Fruit fly (Drosophila melanogaster) whole organism, embryonic: Measurements from ENCODE around the gene Polr2I.

Source experiments
- Atf3 ChIP-seq: fragments of 200-800 bp; sonication (Bioruptor generic); optimal IDR thresholded peaks from 3 replicates; lab custom pipeline; 2016; ENCODE audit warnings: missing biosample characterization, missing genetic modification characterization
- Bgb ChIP-seq: fragments of 200-800 bp; sonication (Bioruptor generic); IDR thresholded peaks from 2 replicates; pipeline ENCODE4 v1.3.6; 2022; ENCODE audit warnings: missing biosample characterization, missing genetic modification characterization; ENCODE audit not compliant: partially characterized antibody
- Blimp-1 ChIP-seq: fragments of 200-800 bp; sonication (Bioruptor generic); optimal IDR thresholded peaks from 3 replicates; lab custom pipeline; 2018; ENCODE audit warnings: missing biosample characterization, missing genetic modification characterization, mild to moderate bottlenecking, moderate library complexity, missing genetic modification reagents
- CG10274 ChIP-seq: fragments of 200-800 bp; sonication (Bioruptor generic); optimal IDR thresholded peaks from 3 replicates; lab custom pipeline; 2017; ENCODE audit warnings: missing biosample characterization, mild to moderate bottlenecking, missing genetic modification characterization
- CG10462 ChIP-seq: fragments of 200-800 bp; sonication (Bioruptor generic); optimal IDR thresholded peaks from 2 replicates; lab custom pipeline; 2016; ENCODE audit warnings: missing biosample characterization, missing genetic modification characterization
- CG12769 ChIP-seq: fragments of 200-800 bp; sonication (Bioruptor generic); optimal IDR thresholded peaks from 2 replicates; lab custom pipeline; 2019; ENCODE audit warnings: missing biosample characterization, mild to moderate bottlenecking, missing genetic modification characterization, moderate library complexity
- CG14014 ChIP-seq: fragments of 200-800 bp; sonication (Bioruptor generic); IDR thresholded peaks from 2 replicates; pipeline ENCODE4 v1.3.6; 2022; ENCODE audit warnings: missing biosample characterization, missing genetic modification characterization
- CG17186 ChIP-seq: fragments of 200-800 bp; sonication (Bioruptor generic); optimal IDR thresholded peaks from 3 replicates; lab custom pipeline; 2017; ENCODE audit warnings: missing biosample characterization, missing genetic modification reagents, missing genetic modification characterization
- CG17361 ChIP-seq: fragments of 200-800 bp; sonication (Bioruptor generic); IDR thresholded peaks from 3 replicates; pipeline ENCODE4 v1.3.6; 2022; ENCODE audit warnings: missing biosample characterization, missing genetic modification characterization
- CG17568 ChIP-seq: fragments of 200-800 bp; sonication (Bioruptor generic); optimal IDR thresholded peaks from 2 replicates; lab custom pipeline; 2018; ENCODE audit warnings: missing biosample characterization, mild to moderate bottlenecking, missing genetic modification characterization, moderate library complexity
- CG2129 ChIP-seq: fragments of 200-800 bp; sonication (Bioruptor generic); IDR thresholded peaks from 2 replicates; pipeline ENCODE4 v1.3.6; 2022; ENCODE audit warnings: missing biosample characterization, missing genetic modification characterization; ENCODE audit not compliant: partially characterized antibody
- CG3065 ChIP-seq: fragments of 200-800 bp; sonication (Bioruptor generic); optimal IDR thresholded peaks from 2 replicates; lab custom pipeline; 2016; ENCODE audit warnings: missing biosample characterization, missing genetic modification characterization
- CG34376 ChIP-seq: fragments of 200-800 bp; sonication (Bioruptor generic); optimal IDR thresholded peaks from 2 replicates; lab custom pipeline; 2018; ENCODE audit warnings: missing biosample characterization, mild to moderate bottlenecking, missing genetic modification characterization
- CG4328 ChIP-seq: fragments of 200-800 bp; sonication (Bioruptor generic); optimal IDR thresholded peaks from 3 replicates; lab custom pipeline; 2017; ENCODE audit warnings: missing biosample characterization, missing genetic modification reagents, missing genetic modification characterization
- CG4854 ChIP-seq: fragments of 200-800 bp; sonication (Bioruptor generic); optimal IDR thresholded peaks from 2 replicates; lab custom pipeline; 2016; ENCODE audit warnings: missing biosample characterization, missing genetic modification characterization, inconsistent platforms
- CG6254 ChIP-seq: fragments of 200-800 bp; sonication (Bioruptor generic); optimal IDR thresholded peaks from 3 replicates; lab custom pipeline; 2017; ENCODE audit warnings: mild to moderate bottlenecking, missing biosample characterization, missing genetic modification reagents, missing genetic modification characterization
- CG8089 ChIP-seq: fragments of 200-800 bp; sonication (Bioruptor generic); optimal IDR thresholded peaks from 3 replicates; lab custom pipeline; 2016; ENCODE audit warnings: missing biosample characterization, missing genetic modification characterization
- CG8290 ChIP-seq, 3 experiments: fragments of 200-800 bp; sonication (Bioruptor generic); optimal IDR thresholded peaks; 2 replicates each; lab custom pipeline; 2016 to 2019; ENCODE audit warnings: missing biosample characterization in 3 of 3, missing genetic modification characterization in 3 of 3, mild to moderate bottlenecking in 2 of 3, moderate library complexity in 1 of 3
- Chrac-16 ChIP-seq: fragments of 200-800 bp; sonication (Bioruptor generic); optimal IDR thresholded peaks from 3 replicates; lab custom pipeline; 2016; ENCODE audit warnings: missing biosample characterization, missing genetic modification characterization
- Dad ChIP-seq: fragments of 200-800 bp; sonication (Bioruptor generic); optimal IDR thresholded peaks from 3 replicates; lab custom pipeline; 2016; ENCODE audit warnings: missing biosample characterization, missing genetic modification characterization
- Dbx ChIP-seq: fragments of 200-800 bp; sonication (Bioruptor generic); IDR thresholded peaks from 3 replicates; pipeline ENCODE4 v1.3.6; 2022; ENCODE audit warnings: missing biosample characterization, missing genetic modification characterization
- Kr ChIP-seq: fragments of 200-800 bp; sonication (Bioruptor generic); optimal IDR thresholded peaks from 2 replicates; lab custom pipeline; 2017; ENCODE audit warnings: missing biosample characterization, mild to moderate bottlenecking, missing genetic modification characterization
- NC2α ChIP-seq: fragments of 200-800 bp; sonication (Bioruptor generic); optimal IDR thresholded peaks from 2 replicates; lab custom pipeline; 2016; ENCODE audit warnings: missing biosample characterization, missing genetic modification characterization
- NFAT ChIP-seq: fragments of 200-800 bp; sonication (Bioruptor generic); IDR thresholded peaks from 2 replicates; pipeline ENCODE4 v1.3.6; 2022; ENCODE audit warnings: missing biosample characterization, missing genetic modification characterization
- Nf-YC ChIP-seq: fragments of 200-800 bp; optimal IDR thresholded peaks from 3 replicates; lab custom pipeline; 2019; ENCODE audit warnings: missing biosample characterization, mild to moderate bottlenecking, missing genetic modification characterization, moderate library complexity
- Sry-β ChIP-seq: fragments of 200-800 bp; sonication (Bioruptor generic); optimal IDR thresholded peaks from 2 replicates; lab custom pipeline; 2018; ENCODE audit warnings: missing biosample characterization, mild to moderate bottlenecking, missing genetic modification characterization, moderate library complexity
- Sry-δ ChIP-seq: fragments of 200-800 bp; sonication (Bioruptor generic); optimal IDR thresholded peaks from 2 replicates; lab custom pipeline; 2016; ENCODE audit warnings: missing biosample characterization, missing genetic modification characterization
- Ssrp ChIP-seq: fragments of 200-800 bp; sonication (Bioruptor generic); optimal IDR thresholded peaks from 2 replicates; lab custom pipeline; 2018; ENCODE audit warnings: missing biosample characterization, mild to moderate bottlenecking, missing genetic modification characterization, moderate library complexity
- ac ChIP-seq: fragments of 200-800 bp; sonication (Bioruptor generic); optimal IDR thresholded peaks from 3 replicates; lab custom pipeline; 2017; ENCODE audit warnings: missing biosample characterization, mild to moderate bottlenecking, missing genetic modification characterization
- ash1 ChIP-seq: fragments of 200-800 bp; sonication (Bioruptor generic); optimal IDR thresholded peaks from 2 replicates; lab custom pipeline; 2018; ENCODE audit warnings: missing biosample characterization, mild to moderate bottlenecking, missing genetic modification characterization
- ato ChIP-seq: fragments of 200-800 bp; sonication (Bioruptor generic); IDR thresholded peaks from 2 replicates; pipeline ENCODE4 v1.3.6; 2022; ENCODE audit warnings: missing biosample characterization, missing genetic modification characterization; ENCODE audit not compliant: partially characterized antibody
- bowl ChIP-seq: fragments of 200-800 bp; sonication (Bioruptor generic); IDR thresholded peaks from 2 replicates; pipeline ENCODE4 v1.3.6; 2022; ENCODE audit warnings: missing biosample characterization, missing genetic modification characterization
- chm ChIP-seq: fragments of 200-800 bp; sonication (Bioruptor generic); IDR thresholded peaks from 2 replicates; pipeline ENCODE4 v1.3.6; 2022; ENCODE audit warnings: missing biosample characterization, missing genetic modification characterization
- dan ChIP-seq: fragments of 200-800 bp; sonication (Bioruptor generic); IDR thresholded peaks from 2 replicates; pipeline ENCODE4 v1.3.6; 2022; ENCODE audit warnings: missing biosample characterization, missing genetic modification characterization
- danr ChIP-seq: fragments of 200-800 bp; sonication (Bioruptor generic); IDR thresholded peaks from 2 replicates; pipeline ENCODE4 v1.3.6; 2022; ENCODE audit warnings: missing biosample characterization, missing genetic modification characterization
- ewg ChIP-seq: fragments of 200-800 bp; sonication (Bioruptor generic); optimal IDR thresholded peaks from 3 replicates; lab custom pipeline; 2017; ENCODE audit warnings: mild to moderate bottlenecking, missing biosample characterization, missing genetic modification reagents, missing genetic modification characterization
- exex ChIP-seq: fragments of 200-800 bp; sonication (Bioruptor generic); optimal IDR thresholded peaks from 4 replicates; lab custom pipeline; 2018; ENCODE audit warnings: missing biosample characterization, mild to moderate bottlenecking, missing genetic modification characterization, moderate library complexity
- fu2 ChIP-seq: fragments of 200-800 bp; sonication (Bioruptor generic); optimal IDR thresholded peaks from 2 replicates; lab custom pipeline; 2016; ENCODE audit warnings: missing biosample characterization, missing genetic modification characterization
- gcm2 ChIP-seq: fragments of 200-800 bp; sonication (Bioruptor generic); optimal IDR thresholded peaks from 2 replicates; lab custom pipeline; 2016; ENCODE audit warnings: missing biosample characterization, missing genetic modification characterization
- her ChIP-seq: fragments of 200-800 bp; sonication (Bioruptor generic); optimal IDR thresholded peaks from 2 replicates; lab custom pipeline; 2016; ENCODE audit warnings: missing biosample characterization, missing genetic modification characterization
- kay ChIP-seq: fragments of 200-800 bp; sonication (Bioruptor generic); optimal IDR thresholded peaks from 2 replicates; lab custom pipeline; 2016; ENCODE audit warnings: missing biosample characterization, missing genetic modification characterization
- knrl ChIP-seq: fragments of 200-800 bp; sonication (Bioruptor generic); IDR thresholded peaks from 3 replicates; pipeline ENCODE4 v1.3.6; 2022; ENCODE audit warnings: missing biosample characterization, missing genetic modification characterization; ENCODE audit not compliant: partially characterized antibody
- p53 ChIP-seq: fragments of 200-800 bp; sonication (Bioruptor generic); optimal IDR thresholded peaks from 2 replicates; lab custom pipeline; 2016; ENCODE audit warnings: missing biosample characterization, missing genetic modification characterization
- pho ChIP-seq: fragments of 200-800 bp; sonication (Bioruptor generic); optimal IDR thresholded peaks from 2 replicates; lab custom pipeline; 2016; ENCODE audit warnings: missing biosample characterization, missing genetic modification characterization
- pita ChIP-seq: fragments of 200-800 bp; sonication (Bioruptor generic); optimal IDR thresholded peaks from 2 replicates; lab custom pipeline; 2017; ENCODE audit warnings: missing biosample characterization, mild to moderate bottlenecking, missing genetic modification characterization
- pum ChIP-seq: fragments of 200-800 bp; sonication (Bioruptor generic); optimal IDR thresholded peaks from 2 replicates; lab custom pipeline; 2016; ENCODE audit warnings: missing biosample characterization, missing genetic modification characterization
- sim ChIP-seq: fragments of 200-800 bp; sonication (Bioruptor generic); IDR thresholded peaks from 2 replicates; pipeline ENCODE4 v1.3.6; 2022; ENCODE audit warnings: missing biosample characterization, missing genetic modification characterization
- slbo ChIP-seq: fragments of 200-800 bp; sonication (Bioruptor generic); IDR thresholded peaks from 2 replicates; pipeline ENCODE4 v1.3.6; 2022; ENCODE audit warnings: missing biosample characterization, missing genetic modification characterization
- tll ChIP-seq, 2 experiments: fragments of 200-800 bp in 1 of 2; fragments of >200 bp in 1 of 2; sonication (Bioruptor generic) in 1 of 2; optimal IDR thresholded peaks; 2 replicates each; lab custom pipeline; 2017 to 2019; ENCODE audit warnings: missing biosample characterization in 2 of 2, missing genetic modification characterization in 2 of 2, mild to moderate bottlenecking in 1 of 2, moderate library complexity in 1 of 2
- vfl ChIP-seq: fragments of 200-800 bp; sonication (Bioruptor generic); optimal IDR thresholded peaks from 2 replicates; lab custom pipeline; 2016; ENCODE audit warnings: missing biosample characterization, missing genetic modification characterization

Gene Polr2I

DNA sequence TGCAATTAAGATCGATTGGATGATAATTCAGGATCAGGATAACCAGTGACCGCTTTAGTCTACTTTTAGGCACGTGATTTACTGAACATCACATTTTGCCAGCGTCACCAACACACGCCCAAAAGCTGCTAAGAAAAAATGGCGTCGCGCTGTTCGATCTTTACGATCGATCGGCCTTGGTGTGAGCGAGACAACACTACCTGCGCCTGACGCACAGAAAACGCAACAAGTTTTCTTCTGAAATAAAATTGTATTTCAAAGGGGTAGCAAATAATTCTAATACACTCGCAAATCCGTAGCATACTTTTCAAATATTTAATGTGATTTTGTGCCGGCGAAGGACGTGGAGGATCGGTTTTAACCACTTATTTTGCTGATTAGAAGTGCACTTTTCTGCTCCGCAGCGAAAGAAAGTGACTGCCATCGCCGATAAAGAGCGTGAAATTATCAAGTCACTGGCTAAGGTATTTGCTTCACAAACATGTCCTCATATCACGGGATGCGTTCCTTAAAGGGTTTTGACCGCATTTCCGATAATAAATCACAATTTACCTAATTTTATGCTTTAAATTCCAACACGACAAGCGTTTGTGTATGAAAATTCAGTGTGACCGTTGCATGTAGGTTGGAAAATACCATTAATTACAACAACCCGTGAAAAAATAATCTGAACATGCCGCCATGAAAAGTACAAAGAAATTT lies 766 bp upstream of the Polr2I start (continued):
- TF ChIP-seq Bgb (no peak), exex (tag; lab: Kevin White, UChicago) (no peak), ash1 (GFP tag; lab: Kevin White, UChicago) (no peak), CG10462 (no peak), CG10274 (no peak), p53 (GFP tag; lab: Kevin White, UChicago) (no peak), pita (GFP tag; lab: Kevin White, UChicago) (no peak), gcm2 (GFP tag; lab: Kevin White, UChicago) (no peak), bowl (GFP tag; lab: Robert Waterston, UW) (no peak), kay (GFP tag; lab: Kevin White, UChicago) (no peak), Atf3 (GFP tag; lab: Kevin White, UChicago) (no peak), vfl (GFP tag; lab: Kevin White, UChicago) (no peak), Dbx (GFP tag; lab: Robert Waterston, UW) (no peak), Dad (GFP tag; lab: Kevin White, UChicago) (no peak), Nf-YC (tag; lab: Kevin White, UChicago) (no peak), Chrac-16 (GFP tag; lab: Kevin White, UChicago) (no peak), CG4328 (GFP tag; lab: Kevin White, UChicago) (no peak), Blimp-1 (no peak), NFAT (GFP tag; lab: Robert Waterston, UW) (no peak), Kr (peak; percentile 87), pum (GFP tag; lab: Kevin White, UChicago) (no peak), ac (GFP tag; lab: Kevin White, UChicago) (no peak), ato (GFP tag; lab: Robert Waterston, UW) (no peak), her (GFP tag; lab: Kevin White, UChicago) (peak; percentile 17), slbo (GFP tag; lab: Robert Waterston, UW) (no peak), ewg (no peak), knrl (no peak), CG34376 (GFP tag; lab: Kevin White, UChicago) (peak; percentile 12), Ssrp (tag; lab: Kevin White, UChicago) (no peak), fu2 (GFP tag; lab: Kevin White, UChicago) (no peak), CG17186 (GFP tag; lab: Kevin White, UChicago) (peak; percentile 18), Sry-β (GFP tag; lab: Kevin White, UChicago) (no peak), CG8290 (GFP tag; optimal IDR thresholded peaks at IDR 0.05; lab: Kevin White, UChicago) (peak; percentile 74), CG8290 (tag; optimal IDR thresholded peaks at IDR 0.05; lab: Kevin White, UChicago) (peak; percentile 81 to 87), CG6254 (GFP tag; lab: Kevin White, UChicago) (no peak), chm (GFP tag; lab: Robert Waterston, UW) (0 out of 2 replicates have a peak, but pooled peaks have one; percentile 15), CG2129 (GFP tag; lab: Robert Waterston, UW) (no peak), danr (GFP tag; lab: Robert Waterston, UW) (no peak), CG4854 (GFP tag; lab: Kevin White, UChicago) (no peak), CG14014 (no peak), NC2α (GFP tag; lab: Kevin White, UChicago) (no peak), tll (GFP tag; optimal IDR thresholded peaks at IDR 0.05; lab: Kevin White, UChicago) (no peak), CG17361 (GFP tag; lab: Robert Waterston, UW) (no peak), pho (GFP tag; lab: Kevin White, UChicago) (no peak), CG8089 (GFP tag; lab: Kevin White, UChicago) (no peak), sim (GFP tag; lab: Robert Waterston, UW) (no peak), CG17568 (GFP tag; lab: Kevin White, UChicago) (no peak), dan (GFP tag; lab: Robert Waterston, UW) (no peak), CG3065 (GFP tag; lab: Kevin White, UChicago) (no peak), Sry-δ (GFP tag; lab: Kevin White, UChicago) (no peak), CG12769 (tag; lab: Kevin White, UChicago) (no peak)
